2 worm cellular contexts compared by ENCODE assay signal in the genomic region with DNA sequence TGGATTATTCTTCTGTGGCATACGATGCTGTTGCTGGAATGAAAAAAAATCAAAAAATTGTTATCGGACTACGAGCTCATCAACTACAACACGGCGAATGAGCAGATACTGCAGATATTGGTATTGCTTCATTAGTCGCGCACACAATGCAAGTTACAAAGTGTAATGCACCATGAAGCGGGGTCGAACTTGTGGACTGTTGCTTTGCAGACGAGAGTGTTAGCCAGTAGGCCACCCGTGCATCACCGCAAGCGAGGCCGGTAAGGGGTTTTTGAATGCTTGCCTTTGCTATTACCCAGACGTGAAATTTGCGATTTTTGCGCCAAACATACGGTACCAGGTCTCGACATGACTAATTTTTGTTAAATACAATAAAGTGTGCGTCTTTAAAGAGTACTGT.
TF ChIP-seq lines count a peak whose summit lies in the region.

No protein-coding gene starts in this region.

TF ChIP-seq in whole organism, L1 larva, 84 proteins besides CTCF, POLR2A, EP300 and RAD21 (continued from another document):
- TF ChIP-seq grh-1 (GFP tag; IDR thresholded peaks at IDR 0.05; lab: Robert Waterston, UW): peak; percentile 33; the same call in 1 of the 2 replicates
- TF ChIP-seq swsn-7 (tag; optimal IDR thresholded peaks at IDR 0.05; lab: Kevin White, UChicago): peak; percentile 75
- peak; percentile 56; the same call in 1 of the 2 replicates for TF ChIP-seq unc-98 (GFP tag; IDR thresholded peaks at IDR 0.05; lab: Robert Waterston, UW)
- peak; percentile 62 for TF ChIP-seq irx-1 (tag; optimal IDR thresholded peaks at IDR 0.05; lab: Kevin White, UChicago)
- peak; percentile 50 to 62 (median 58) for TF ChIP-seq ceh-82 (tag; optimal IDR thresholded peaks at IDR 0.05; lab: Kevin White, UChicago)
- no peak for TF ChIP-seq efl-3 (GFP tag; optimal IDR thresholded peaks at IDR 0.05; lab: Kevin White, UChicago)
- TF ChIP-seq ztf-11 (tag; optimal IDR thresholded peaks at IDR 0.05; lab: Kevin White, UChicago): peak in 1 of 2 experiments; percentile 38
- TF ChIP-seq zip-4 (GFP tag; optimal IDR thresholded peaks at IDR 0.05; lab: Kevin White, UChicago): peak; percentile 17
- peak; percentile 34 for TF ChIP-seq fkh-8 (tag; optimal IDR thresholded peaks at IDR 0.05; lab: Kevin White, UChicago)
- TF ChIP-seq lin-15B (tag; optimal IDR thresholded peaks at IDR 0.05; lab: Kevin White, UChicago): peak; percentile 34
- no peak for TF ChIP-seq alr-1 (tag; optimal IDR thresholded peaks at IDR 0.05; lab: Kevin White, UChicago; ENCODE audit: borderline replicate concordance)
- TF ChIP-seq nhr-84 (tag; optimal IDR thresholded peaks at IDR 0.05; lab: Kevin White, UChicago): no peak
- peak; percentile 73 for TF ChIP-seq C16A3.4 (tag; optimal IDR thresholded peaks at IDR 0.05; lab: Kevin White, UChicago)
- peak; percentile 12 for TF ChIP-seq lin-39 (tag; optimal IDR thresholded peaks at IDR 0.05; lab: Kevin White, UChicago)
- TF ChIP-seq skn-1 (tag; optimal IDR thresholded peaks at IDR 0.05; lab: Kevin White, UChicago): peak; percentile 58
- peak; percentile 43 for TF ChIP-seq sup-37 (GFP tag; optimal IDR thresholded peaks at IDR 0.05; lab: Kevin White, UChicago)
- peak; percentile 81 for TF ChIP-seq nhr-47 (tag; optimal IDR thresholded peaks at IDR 0.05; lab: Kevin White, UChicago)
- peak; percentile 81 for TF ChIP-seq mep-1 (tag; optimal IDR thresholded peaks at IDR 0.05; lab: Kevin White, UChicago)
- peak; percentile 7 for TF ChIP-seq ceh-90 (tag; optimal IDR thresholded peaks at IDR 0.05; lab: Kevin White, UChicago)
- TF ChIP-seq lin-14 (GFP tag; optimal IDR thresholded peaks at IDR 0.05; lab: Kevin White, UChicago): peak; percentile 66
- no peak for TF ChIP-seq nhr-28 (tag; optimal IDR thresholded peaks at IDR 0.05; lab: Kevin White, UChicago)
- TF ChIP-seq unc-62 (GFP tag; optimal IDR thresholded peaks at IDR 0.05; lab: Kevin White, UChicago): no peak
- TF ChIP-seq isw-1 (GFP tag; IDR thresholded peaks at IDR 0.05; lab: Robert Waterston, UW): no peak
- TF ChIP-seq nhr-71 (tag; optimal IDR thresholded peaks at IDR 0.05; lab: Kevin White, UChicago): peak; percentile 83
- no peak for TF ChIP-seq hpl-2 (GFP tag; optimal IDR thresholded peaks at IDR 0.05; lab: Kevin White, UChicago)
- peak; percentile 39; the same call in 1 of the 2 replicates for TF ChIP-seq ceh-88 (GFP tag; IDR thresholded peaks at IDR 0.05; lab: Robert Waterston, UW)

TF ChIP-seq in whole organism, young adult, 124 proteins besides CTCF, POLR2A, EP300 and RAD21 (continued from another document):
- TF ChIP-seq tlf-1 (GFP tag; optimal IDR thresholded peaks at IDR 0.05; lab: Kevin White, UChicago): peak; percentile 74
- TF ChIP-seq lin-40 (tag; optimal IDR thresholded peaks at IDR 0.05; lab: Kevin White, UChicago): peak; percentile 80
- TF ChIP-seq D2030.7 (GFP tag; IDR thresholded peaks at IDR 0.05; lab: Robert Waterston, UW): peak; percentile 70
- TF ChIP-seq mel-28 (tag; optimal IDR thresholded peaks at IDR 0.05; lab: Kevin White, UChicago; ENCODE audit: borderline replicate concordance): no peak
- no peak for TF ChIP-seq akir-1 (GFP tag; optimal IDR thresholded peaks at IDR 0.05; lab: Kevin White, UChicago)
- no peak for TF ChIP-seq dpl-1 (GFP tag; optimal IDR thresholded peaks at IDR 0.05; lab: Kevin White, UChicago)
- peak; percentile 84 for TF ChIP-seq ets-4 (GFP tag; optimal IDR thresholded peaks at IDR 0.05; lab: Kevin White, UChicago)
- peak; percentile 60 for TF ChIP-seq attf-5 (GFP tag; optimal IDR thresholded peaks at IDR 0.05; lab: Kevin White, UChicago)
- TF ChIP-seq ceh-79 (tag; optimal IDR thresholded peaks at IDR 0.05; lab: Kevin White, UChicago): peak; percentile 65
- TF ChIP-seq cebp-1 (GFP tag; IDR thresholded peaks at IDR 0.05; lab: Robert Waterston, UW): 0 out of 2 replicates have a peak, but pooled peaks have one; percentile 48
- peak; percentile 76 for TF ChIP-seq cebp-1 (tag; optimal IDR thresholded peaks at IDR 0.05; lab: Kevin White, UChicago)
- TF ChIP-seq aptf-2 (GFP tag; conservative IDR thresholded peaks at IDR 0.05; lab: Robert Waterston, UW): peak; percentile 67; the same call in 1 of the 2 replicates
- peak; percentile 95 for TF ChIP-seq chd-7 (tag; optimal IDR thresholded peaks at IDR 0.05; lab: Kevin White, UChicago)
- TF ChIP-seq Y53G8AR.9 (GFP tag; conservative IDR thresholded peaks at IDR 0.05; lab: Robert Waterston, UW): peak; percentile 68
- TF ChIP-seq hmg-1.2 (GFP tag; IDR thresholded peaks at IDR 0.05; lab: Robert Waterston, UW): peak; percentile 70
- peak; percentile 82 for TF ChIP-seq ceh-27 (GFP tag; optimal IDR thresholded peaks at IDR 0.05; lab: Kevin White, UChicago)
- peak; percentile 64; the same call in 1 of the 2 replicates for TF ChIP-seq aptf-3 (GFP tag; IDR thresholded peaks at IDR 0.05; lab: Robert Waterston, UW)
- TF ChIP-seq nhr-27 (tag; optimal IDR thresholded peaks at IDR 0.05; lab: Kevin White, UChicago): peak; percentile 41
- TF ChIP-seq F57C9.4 (tag; optimal IDR thresholded peaks at IDR 0.05; lab: Kevin White, UChicago): peak; percentile 57
- TF ChIP-seq gei-17 (GFP tag; optimal IDR thresholded peaks at IDR 0.05; lab: Kevin White, UChicago): no peak
- TF ChIP-seq egrh-3 (GFP tag; IDR thresholded peaks at IDR 0.05; lab: Robert Waterston, UW): 0 out of 2 replicates have a peak, but pooled peaks have one; percentile 21
- TF ChIP-seq let-526 (GFP tag; IDR thresholded peaks at IDR 0.05; lab: Robert Waterston, UW): no peak
- TF ChIP-seq nhr-179 (tag; optimal IDR thresholded peaks at IDR 0.05; lab: Kevin White, UChicago): peak; percentile 60
- peak; percentile 88 for TF ChIP-seq repo-1 (tag; optimal IDR thresholded peaks at IDR 0.05; lab: Kevin White, UChicago)
- peak; percentile 74 for TF ChIP-seq lir-1 (GFP tag; conservative IDR thresholded peaks at IDR 0.05; lab: Robert Waterston, UW)
- TF ChIP-seq zfh-2 (GFP tag; conservative IDR thresholded peaks at IDR 0.05; lab: Robert Waterston, UW): peak; percentile 51; the same call in 1 of the 2 replicates
- no peak for TF ChIP-seq hlh-26 (GFP tag; conservative IDR thresholded peaks at IDR 0.05; lab: Robert Waterston, UW)
- TF ChIP-seq mes-4 (tag; optimal IDR thresholded peaks at IDR 0.05; lab: Kevin White, UChicago): peak; percentile 87
- TF ChIP-seq F52B5.7 (tag; optimal IDR thresholded peaks at IDR 0.05; lab: Kevin White, UChicago): peak; percentile 94
- TF ChIP-seq sea-2 (GFP tag; IDR thresholded peaks at IDR 0.05; lab: Robert Waterston, UW): no peak
- TF ChIP-seq C17E4.6 (GFP tag; IDR thresholded peaks at IDR 0.05; lab: Robert Waterston, UW): peak; percentile 73; the same call in 1 of the 2 replicates
- peak; percentile 69; the same call in 1 of the 2 replicates for TF ChIP-seq F39B2.1 (GFP tag; IDR thresholded peaks at IDR 0.05; lab: Robert Waterston, UW)
- TF ChIP-seq hlh-12 (tag; optimal IDR thresholded peaks at IDR 0.05; lab: Kevin White, UChicago): no peak
- TF ChIP-seq somi-1 (GFP tag; optimal IDR thresholded peaks at IDR 0.05; lab: Kevin White, UChicago): peak; percentile 76
- peak in 1 of 3 experiments; percentile 57 for TF ChIP-seq lin-35 (GFP tag; optimal IDR thresholded peaks at IDR 0.05; lab: Kevin White, UChicago)
- TF ChIP-seq unc-62 (GFP tag; optimal IDR thresholded peaks at IDR 0.05; lab: Kevin White, UChicago): no peak
- TF ChIP-seq ceh-58 (GFP tag; IDR thresholded peaks at IDR 0.05; lab: Robert Waterston, UW): no peak
